Worm (Caenorhabditis elegans): ENCODE measurements around the gene moa-2.

The moa-2 gene

DNA sequence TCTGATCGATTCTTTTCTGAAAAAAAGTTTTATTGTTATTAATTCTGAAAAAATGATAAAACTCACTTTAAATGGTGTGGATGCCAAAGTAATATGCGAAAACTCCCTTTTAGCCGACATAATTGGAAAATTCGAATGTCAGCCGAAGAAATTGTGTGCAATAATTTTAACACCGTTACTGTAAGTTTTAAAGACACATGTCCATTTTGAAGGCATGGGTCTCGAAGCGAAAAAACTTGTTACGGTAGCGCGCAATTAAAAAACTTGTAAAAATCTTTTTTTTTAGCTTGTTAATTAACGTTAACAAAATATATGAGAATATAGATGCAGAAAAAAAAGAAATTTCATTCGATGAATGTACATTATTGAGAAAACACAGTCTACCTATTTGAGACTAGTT lies 8.4 kb downstream of the moa-2 start, which contains the start of gene pid-1:
pid-1 (minus strand) TSS at position 173 of the 400 bp plus-strand sequence.
- no peak for TF ChIP-seq sma-9 (GFP tag; optimal IDR thresholded peaks at IDR 0.05)
- no peak for TF ChIP-seq sma-9 (tag; optimal IDR thresholded peaks at IDR 0.05)
- TF ChIP-seq Y55F3AM.14 (GFP tag; optimal IDR thresholded peaks at IDR 0.05): no peak
- TF ChIP-seq nhr-12 (tag; optimal IDR thresholded peaks at IDR 0.05): no peak
- TF ChIP-seq nhr-129 (tag; optimal IDR thresholded peaks at IDR 0.05): no peak
- TF ChIP-seq R02D3.7 (tag; optimal IDR thresholded peaks at IDR 0.05): no peak
- TF ChIP-seq C34F6.9 (tag; optimal IDR thresholded peaks at IDR 0.05): no peak
- TF ChIP-seq mab-5 (tag; optimal IDR thresholded peaks at IDR 0.05): no peak
- no peak for TF ChIP-seq ztf-4 (tag; optimal IDR thresholded peaks at IDR 0.05)
- no peak for TF ChIP-seq ztf-11 (tag; optimal IDR thresholded peaks at IDR 0.05)
- no peak for TF ChIP-seq F13H6.1 (tag; optimal IDR thresholded peaks at IDR 0.05)
- TF ChIP-seq egl-27 (tag; optimal IDR thresholded peaks at IDR 0.05): no peak
- TF ChIP-seq ceh-82 (tag; optimal IDR thresholded peaks at IDR 0.05): no peak
- no peak for TF ChIP-seq ceh-16 (tag; optimal IDR thresholded peaks at IDR 0.05)
- no peak for TF ChIP-seq aly-2 (tag; optimal IDR thresholded peaks at IDR 0.05)
- no peak for TF ChIP-seq alr-1 (tag; optimal IDR thresholded peaks at IDR 0.05)
- no peak for TF ChIP-seq elt-3 (tag; optimal IDR thresholded peaks at IDR 0.05)
- no peak for TF ChIP-seq unc-62 (GFP tag; optimal IDR thresholded peaks at IDR 0.05)

DNA sequence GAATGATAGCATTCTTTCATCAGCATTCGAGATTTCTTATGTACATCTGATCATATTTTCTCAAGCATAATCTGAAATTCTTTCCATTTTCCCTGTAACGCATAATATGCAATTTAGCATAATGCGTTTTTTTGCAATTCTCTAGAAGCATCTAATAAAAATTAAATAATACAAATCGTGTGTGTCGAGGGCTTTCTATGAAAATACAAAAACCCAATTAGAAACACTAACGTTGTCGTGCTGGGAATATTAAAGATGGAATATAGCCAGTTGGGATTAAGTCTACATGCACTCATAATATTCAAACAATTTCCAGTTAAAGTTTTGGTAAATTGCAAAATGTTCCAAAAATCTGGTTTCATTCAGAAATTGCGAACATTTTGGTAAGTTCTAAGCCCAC lies 14.2 kb downstream of the moa-2 start, which contains the start of gene F18A1.1:
F18A1.1 (plus strand) TSS at position 301 of the 400 bp plus-strand sequence.
- TF ChIP-seq nhr-21 (tag; optimal IDR thresholded peaks at IDR 0.05): peak; percentile 15
- no peak for TF ChIP-seq ama-1 (optimal IDR thresholded peaks at IDR 0.05)

ce11 chrII:7682488-7682887 lies 16.3 kb downstream of the moa-2 start:
- TF ChIP-seq fos-1 (tag; optimal IDR thresholded peaks at IDR 0.05): no peak
- TF ChIP-seq ceh-16 (tag; optimal IDR thresholded peaks at IDR 0.05): no peak
- no peak for TF ChIP-seq blmp-1 (tag; optimal IDR thresholded peaks at IDR 0.05; ENCODE audit: insufficient read depth)
- no peak for TF ChIP-seq C34F6.9 (tag; optimal IDR thresholded peaks at IDR 0.05)
- no peak for TF ChIP-seq ztf-1 (GFP tag; conservative IDR thresholded peaks at IDR 0.05)
- TF ChIP-seq nhr-23 (tag; optimal IDR thresholded peaks at IDR 0.05): no peak
- no peak for TF ChIP-seq crh-2 (tag; optimal IDR thresholded peaks at IDR 0.05)
- TF ChIP-seq sma-9 (GFP tag; optimal IDR thresholded peaks at IDR 0.05): no peak
- TF ChIP-seq sma-9 (tag; optimal IDR thresholded peaks at IDR 0.05): no peak
- TF ChIP-seq lin-11 (tag; optimal IDR thresholded peaks at IDR 0.05): no peak
- no peak for TF ChIP-seq unc-62 (GFP tag; optimal IDR thresholded peaks at IDR 0.05)
- no peak for TF ChIP-seq nhr-12 (tag; optimal IDR thresholded peaks at IDR 0.05)
- TF ChIP-seq elt-1 (tag; optimal IDR thresholded peaks at IDR 0.05): no peak
- TF ChIP-seq snpc-4 (tag; optimal IDR thresholded peaks at IDR 0.05): no peak
- no peak for TF ChIP-seq egl-27 (tag; optimal IDR thresholded peaks at IDR 0.05)
- TF ChIP-seq mab-5 (tag; optimal IDR thresholded peaks at IDR 0.05): no peak

DNA sequence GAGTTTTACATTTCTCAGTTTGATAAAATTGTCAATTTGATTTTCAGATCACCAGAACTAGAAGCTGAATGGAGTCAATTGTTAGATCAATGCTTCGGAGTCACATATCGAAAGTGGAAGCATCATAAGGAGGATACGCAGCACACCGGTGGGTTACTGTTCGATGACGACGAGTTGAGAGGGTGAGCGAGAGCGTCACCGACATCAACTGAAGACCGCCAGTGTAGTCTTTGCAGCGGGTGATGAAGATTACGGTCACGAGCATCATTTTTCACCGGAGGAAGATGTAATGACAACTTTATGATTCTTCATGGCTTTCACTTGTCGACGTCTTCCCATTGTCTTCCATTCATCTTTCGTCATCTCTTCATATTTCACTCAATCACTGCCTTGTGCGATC lies 16.9 kb downstream of the moa-2 start, which contains the start of gene lin-26:
lin-26 (plus strand) TSS at position 301 of the 400 bp plus-strand sequence.
- TF ChIP-seq egl-27 (tag; optimal IDR thresholded peaks at IDR 0.05) (no peak), elt-3 (tag; optimal IDR thresholded peaks at IDR 0.05) (no peak), ceh-82 (tag; optimal IDR thresholded peaks at IDR 0.05) (no peak), mdl-1 (tag; optimal IDR thresholded peaks at IDR 0.05) (no peak), ztf-11 (tag; optimal IDR thresholded peaks at IDR 0.05) (no peak), ztf-1 (GFP tag; conservative IDR thresholded peaks at IDR 0.05) (no peak), ama-1 (optimal IDR thresholded peaks at IDR 0.05) (no peak), lsy-2 (tag; optimal IDR thresholded peaks at IDR 0.05) (no peak), sma-3 (GFP tag; optimal IDR thresholded peaks at IDR 0.05) (no peak), Y55F3AM.14 (GFP tag; optimal IDR thresholded peaks at IDR 0.05) (no peak), nhr-10 (tag; optimal IDR thresholded peaks at IDR 0.05) (no peak), nhr-25 (tag; optimal IDR thresholded peaks at IDR 0.05) (no peak), ceh-16 (tag; optimal IDR thresholded peaks at IDR 0.05) (no peak)

DNA sequence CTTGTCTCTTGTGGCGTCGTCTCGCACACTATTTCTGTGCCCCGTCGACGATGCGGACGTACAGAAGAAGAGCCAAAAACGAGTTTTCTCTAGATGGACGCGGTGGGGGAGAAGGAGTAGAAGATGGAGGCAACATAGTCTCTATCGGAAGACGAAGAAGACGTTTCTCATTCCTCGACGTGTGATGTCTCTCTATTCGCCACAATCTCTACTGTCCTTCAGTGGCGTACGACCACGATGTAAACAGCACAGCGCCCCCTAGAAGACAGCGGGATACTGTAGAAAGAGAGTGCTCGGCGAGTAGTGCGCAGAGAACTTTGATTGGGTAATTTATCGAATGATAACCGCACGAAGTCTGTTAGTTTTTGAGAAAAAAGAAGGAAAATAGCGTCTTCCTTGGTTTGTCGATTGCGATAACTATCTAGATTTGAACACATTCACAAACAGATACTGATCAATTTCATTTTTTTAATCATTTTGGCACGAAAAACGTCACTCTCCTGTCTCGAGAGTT lies 19.3 kb downstream of the moa-2 start:
- TF ChIP-seq lin-39 (tag; optimal IDR thresholded peaks at IDR 0.05) (no peak), nhr-25 (tag; optimal IDR thresholded peaks at IDR 0.05) (peak; percentile 42), unc-39 (tag; optimal IDR thresholded peaks at IDR 0.05) (no peak), ztf-11 (tag; optimal IDR thresholded peaks at IDR 0.05) (no peak), sem-4 (tag; optimal IDR thresholded peaks at IDR 0.05) (no peak), peb-1 (tag; optimal IDR thresholded peaks at IDR 0.05) (no peak), mdl-1 (tag; optimal IDR thresholded peaks at IDR 0.05) (no peak), lsy-2 (tag; optimal IDR thresholded peaks at IDR 0.05) (peak in 1 of 2 experiments; percentile 29)

Data from whole organism, L2 larva.